Worm (Caenorhabditis elegans): ENCODE results near the gene twk-14.

twk-14 gene

DNA sequence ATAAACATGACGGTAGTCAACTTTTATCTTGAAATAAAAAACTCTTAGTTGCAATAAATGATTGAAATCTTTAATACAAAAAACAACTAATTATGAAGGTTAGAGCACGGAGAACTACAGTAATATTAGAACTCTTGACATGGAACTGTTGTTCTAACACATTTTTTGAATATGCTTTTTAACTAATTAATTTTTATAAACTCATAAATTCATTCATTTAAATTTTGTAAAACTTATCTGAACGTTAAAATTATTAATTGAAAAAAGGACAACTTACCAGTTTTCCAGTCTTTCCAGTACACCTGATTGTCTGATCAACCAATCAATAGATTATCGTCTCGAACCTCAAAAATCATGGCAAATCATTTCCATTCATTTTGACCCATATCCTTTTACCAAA lies 43.1 kb downstream of the twk-14 start, which contains the start of gene sqt-3:
Gene sqt-3 (plus strand): TSS at position 301 of the 400 bp plus-strand sequence.
- TF ChIP-seq tab-1 (GFP tag; IDR thresholded peaks at IDR 0.05): no peak
- no peak for TF ChIP-seq cog-1 (tag; optimal IDR thresholded peaks at IDR 0.05)
- no peak for TF ChIP-seq med-1 (GFP tag; optimal IDR thresholded peaks at IDR 0.05; ENCODE audit: insufficient read depth)
- TF ChIP-seq ztf-23 (GFP tag; IDR thresholded peaks at IDR 0.05): no peak
- TF ChIP-seq flt-1 (GFP tag; IDR thresholded peaks at IDR 0.05): no peak
- no peak for TF ChIP-seq T22C8.4 (GFP tag; IDR thresholded peaks at IDR 0.05)
- no peak for TF ChIP-seq ref-1 (GFP tag; conservative IDR thresholded peaks at IDR 0.05)
- no peak for TF ChIP-seq klf-2 (GFP tag; conservative IDR thresholded peaks at IDR 0.05)
- TF ChIP-seq ztf-29 (GFP tag; IDR thresholded peaks at IDR 0.05): no peak

DNA sequence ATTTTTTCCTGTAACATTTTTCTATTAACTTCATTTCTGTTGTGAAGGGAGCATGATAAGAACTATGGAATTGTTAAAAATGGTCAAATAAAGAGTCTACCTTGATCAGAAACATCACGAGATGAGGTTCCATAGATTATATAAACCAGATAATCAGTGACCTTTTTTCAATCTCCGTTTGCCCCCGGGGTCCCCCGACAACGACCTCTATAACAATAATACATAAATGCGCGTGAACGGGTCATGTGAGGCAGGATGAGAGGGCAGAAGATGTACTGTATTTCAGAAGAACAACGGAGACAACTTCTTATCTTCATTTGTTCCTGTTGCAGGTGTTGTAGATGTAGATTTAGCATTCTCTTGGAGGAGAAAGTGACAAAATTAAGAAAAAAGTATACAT lies 43.7 kb downstream of the twk-14 start:
- TF ChIP-seq med-1 (GFP tag; optimal IDR thresholded peaks at IDR 0.05; ENCODE audit: insufficient read depth) (no peak), flt-1 (GFP tag; IDR thresholded peaks at IDR 0.05) (no peak), ztf-23 (GFP tag; IDR thresholded peaks at IDR 0.05) (no peak), tab-1 (GFP tag; IDR thresholded peaks at IDR 0.05) (no peak), cog-1 (tag; optimal IDR thresholded peaks at IDR 0.05) (no peak), klf-2 (GFP tag; conservative IDR thresholded peaks at IDR 0.05) (no peak), ztf-29 (GFP tag; IDR thresholded peaks at IDR 0.05) (no peak), T22C8.4 (GFP tag; IDR thresholded peaks at IDR 0.05) (no peak), ref-1 (GFP tag; conservative IDR thresholded peaks at IDR 0.05) (no peak)

- TF ChIP-seq ref-1 (GFP tag; conservative IDR thresholded peaks at IDR 0.05) (no peak), flt-1 (GFP tag; IDR thresholded peaks at IDR 0.05) (no peak)
These were observed 46.1 kb downstream of the twk-14 start for ce11 chrV:12349365-12349764.

- TF ChIP-seq ref-1 (GFP tag; conservative IDR thresholded peaks at IDR 0.05) (no peak), med-1 (GFP tag; optimal IDR thresholded peaks at IDR 0.05; ENCODE audit: insufficient read depth) (no peak), klf-2 (GFP tag; conservative IDR thresholded peaks at IDR 0.05) (no peak), tab-1 (GFP tag; IDR thresholded peaks at IDR 0.05) (no peak), ztf-29 (GFP tag; IDR thresholded peaks at IDR 0.05) (no peak), flt-1 (GFP tag; IDR thresholded peaks at IDR 0.05) (no peak), ztf-23 (GFP tag; IDR thresholded peaks at IDR 0.05) (no peak)
These were observed 47.7 kb downstream of the twk-14 start for ce11 chrV:12347854-12348253.

- no peak for TF ChIP-seq T22C8.4 (GFP tag; IDR thresholded peaks at IDR 0.05)
- TF ChIP-seq ztf-23 (GFP tag; IDR thresholded peaks at IDR 0.05): no peak
- no peak for TF ChIP-seq ztf-29 (GFP tag; IDR thresholded peaks at IDR 0.05)
- TF ChIP-seq cog-1 (tag; optimal IDR thresholded peaks at IDR 0.05): no peak
- TF ChIP-seq ref-1 (GFP tag; conservative IDR thresholded peaks at IDR 0.05): no peak
- TF ChIP-seq tab-1 (GFP tag; IDR thresholded peaks at IDR 0.05): no peak
- no peak for TF ChIP-seq klf-2 (GFP tag; conservative IDR thresholded peaks at IDR 0.05)
- TF ChIP-seq med-1 (GFP tag; optimal IDR thresholded peaks at IDR 0.05; ENCODE audit: insufficient read depth): no peak
- no peak for TF ChIP-seq flt-1 (GFP tag; IDR thresholded peaks at IDR 0.05)
These were observed 49.7 kb downstream of the twk-14 start, which contains the start of gene snb-2 for ce11 chrV:12345808-12346207. Gene snb-2 (minus strand): TSS chrV:12345908.

DNA sequence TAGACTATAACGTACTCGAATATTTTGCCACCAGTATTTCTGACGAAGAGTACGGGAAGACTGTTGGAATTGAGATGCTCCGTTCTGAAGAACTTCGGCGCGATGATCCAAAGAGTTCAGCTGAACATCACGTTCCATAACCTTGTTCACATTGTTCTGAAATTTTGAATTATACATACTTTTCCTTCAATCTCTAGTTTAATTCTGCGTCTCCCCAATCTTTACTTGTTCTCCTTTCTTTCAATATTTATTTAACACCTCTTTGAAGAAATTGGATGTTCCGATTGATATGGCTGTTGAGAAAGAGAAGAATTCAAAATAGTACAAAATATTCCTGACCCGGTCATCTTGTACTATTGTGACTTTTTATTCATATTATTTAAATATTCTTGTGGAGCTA lies 50.7 kb downstream of the twk-14 start, which contains the start of gene F23H12.3:
Gene F23H12.3 (plus strand): TSS at position 301 of the 400 bp plus-strand sequence.
- no peak for TF ChIP-seq klf-2 (GFP tag; conservative IDR thresholded peaks at IDR 0.05)
- TF ChIP-seq ztf-29 (GFP tag; IDR thresholded peaks at IDR 0.05): no peak
- TF ChIP-seq T22C8.4 (GFP tag; IDR thresholded peaks at IDR 0.05): no peak
- TF ChIP-seq flt-1 (GFP tag; IDR thresholded peaks at IDR 0.05): no peak
- TF ChIP-seq ref-1 (GFP tag; conservative IDR thresholded peaks at IDR 0.05): no peak
- no peak for TF ChIP-seq tab-1 (GFP tag; IDR thresholded peaks at IDR 0.05)
- TF ChIP-seq cog-1 (tag; optimal IDR thresholded peaks at IDR 0.05): no peak
- no peak for TF ChIP-seq med-1 (GFP tag; optimal IDR thresholded peaks at IDR 0.05; ENCODE audit: insufficient read depth)
- TF ChIP-seq ztf-23 (GFP tag; IDR thresholded peaks at IDR 0.05): no peak

ce11 chrV:12343419-12343969 lies 52.0 kb downstream of the twk-14 start, which contains the start of gene tomm-20:
Gene tomm-20 (minus strand): TSS chrV:12343469.
- TF ChIP-seq flt-1 (GFP tag; IDR thresholded peaks at IDR 0.05) (peak; percentile 87), ztf-23 (GFP tag; IDR thresholded peaks at IDR 0.05) (peak; percentile 88), cog-1 (tag; optimal IDR thresholded peaks at IDR 0.05) (peak; percentile 83), ztf-29 (GFP tag; IDR thresholded peaks at IDR 0.05) (no peak), med-1 (GFP tag; optimal IDR thresholded peaks at IDR 0.05; ENCODE audit: insufficient read depth) (peak; percentile 54), klf-2 (GFP tag; conservative IDR thresholded peaks at IDR 0.05) (peak; percentile 72), tab-1 (GFP tag; IDR thresholded peaks at IDR 0.05) (no peak), ref-1 (GFP tag; conservative IDR thresholded peaks at IDR 0.05) (no peak), T22C8.4 (GFP tag; IDR thresholded peaks at IDR 0.05) (no peak)

DNA sequence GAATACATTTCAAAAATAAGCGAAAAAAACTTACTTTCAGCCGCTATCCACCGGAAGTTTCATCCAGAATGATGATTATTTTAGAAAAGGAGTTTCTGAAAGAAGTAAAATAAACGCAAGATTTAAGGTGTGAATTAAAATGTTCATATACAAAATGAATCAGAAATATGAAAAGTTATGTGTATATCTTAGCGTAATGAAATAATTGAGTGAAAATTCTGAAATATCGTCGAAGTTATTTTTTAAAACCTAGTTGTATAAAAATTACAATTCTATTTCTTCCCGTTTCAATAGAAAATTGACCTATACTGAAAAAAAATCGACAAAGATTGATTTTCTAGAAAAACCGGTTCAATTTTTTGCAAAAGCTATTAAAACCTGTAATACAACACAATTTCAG lies 57.6 kb downstream of the twk-14 start, which contains the start of gene twk-13:
Gene twk-13 (minus strand): TSS at position 101 of the 400 bp plus-strand sequence.
- TF ChIP-seq flt-1 (GFP tag; IDR thresholded peaks at IDR 0.05) (no peak), ztf-29 (GFP tag; IDR thresholded peaks at IDR 0.05) (no peak), cog-1 (tag; optimal IDR thresholded peaks at IDR 0.05) (no peak), klf-2 (GFP tag; conservative IDR thresholded peaks at IDR 0.05) (no peak), med-1 (GFP tag; optimal IDR thresholded peaks at IDR 0.05; ENCODE audit: insufficient read depth) (no peak), ref-1 (GFP tag; conservative IDR thresholded peaks at IDR 0.05) (no peak), ztf-23 (GFP tag; IDR thresholded peaks at IDR 0.05) (no peak)
